Worm (Caenorhabditis elegans) whole organism, mixed stage, embryonic: Measurements from ENCODE around the gene srt-5.

ENCODE experiments used
- blmp-1 ChIP-seq: fragments of 150-350 bp; optimal IDR thresholded peaks from 2 replicates; lab custom pipeline; 2014; ENCODE audit warnings: missing biosample characterization, missing genetic modification characterization
- ceh-39 ChIP-seq: fragments of 150-350 bp; optimal IDR thresholded peaks from 2 replicates; lab custom pipeline; 2014; ENCODE audit warnings: missing biosample characterization, missing genetic modification characterization
- ceh-83 ChIP-seq: fragments of 200-800 bp; sonication (Bioruptor generic); optimal IDR thresholded peaks from 2 replicates; lab custom pipeline; 2018; ENCODE audit warnings: mild to moderate bottlenecking, missing genetic modification characterization, missing compliant biosample characterization
- cnd-1 ChIP-seq: fragments of 200-800 bp; sonication (Bioruptor generic); optimal IDR thresholded peaks from 2 replicates; lab custom pipeline; 2018; ENCODE audit warnings: mild to moderate bottlenecking, missing genetic modification characterization, missing compliant biosample characterization
- drap-1 ChIP-seq: fragments of 200-800 bp; sonication (Bioruptor generic); optimal IDR thresholded peaks from 3 replicates; lab custom pipeline; 2018; ENCODE audit warnings: mild to moderate bottlenecking, missing genetic modification characterization, missing compliant biosample characterization
- elt-1 ChIP-seq: sonication (generic microtip); optimal IDR thresholded peaks from 2 replicates; lab custom pipeline; 2017; ENCODE audit warnings: missing genetic modification characterization, mild to moderate bottlenecking, missing compliant biosample characterization, antibody characterized with exemption, moderate library complexity, borderline replicate concordance; ENCODE audit not compliant: insufficient read depth
- elt-3 ChIP-seq: fragments of 150-350 bp; optimal IDR thresholded peaks from 2 replicates; lab custom pipeline; 2014; ENCODE audit warnings: missing biosample characterization, missing genetic modification characterization
- flh-1 ChIP-seq: fragments of 200-800 bp; sonication (Bioruptor generic); optimal IDR thresholded peaks from 2 replicates; lab custom pipeline; 2018; ENCODE audit warnings: mild to moderate bottlenecking, missing genetic modification characterization, moderate library complexity, missing compliant biosample characterization
- ham-2 ChIP-seq: fragments of 200-800 bp; sonication (Bioruptor generic); optimal IDR thresholded peaks from 2 replicates; lab custom pipeline; 2018; ENCODE audit warnings: mild to moderate bottlenecking, missing genetic modification characterization, missing compliant biosample characterization
- hlh-1 ChIP-seq: fragments of 150-350 bp; optimal IDR thresholded peaks from 2 replicates; lab custom pipeline; 2014; ENCODE audit warnings: missing biosample characterization, missing genetic modification reagents, missing genetic modification characterization
- lin-13 ChIP-seq: fragments of 150-350 bp; optimal IDR thresholded peaks from 2 replicates; lab custom pipeline; 2014; ENCODE audit warnings: missing biosample characterization, missing genetic modification characterization
- lin-32 ChIP-seq: fragments of 200-800 bp; sonication (Bioruptor generic); optimal IDR thresholded peaks from 2 replicates; lab custom pipeline; 2018; ENCODE audit warnings: mild to moderate bottlenecking, missing genetic modification characterization, missing compliant biosample characterization
- lsy-2 ChIP-seq: fragments of 150-350 bp; optimal IDR thresholded peaks from 2 replicates; lab custom pipeline; 2014; ENCODE audit warnings: missing biosample characterization, missing genetic modification characterization
- mab-5 ChIP-seq: fragments of 150-350 bp; optimal IDR thresholded peaks from 2 replicates; lab custom pipeline; 2014; ENCODE audit warnings: missing biosample characterization, missing genetic modification characterization
- mep-1 ChIP-seq: fragments of 150-350 bp; optimal IDR thresholded peaks from 2 replicates; lab custom pipeline; 2017; ENCODE audit warnings: missing biosample characterization, missing genetic modification reagents, missing genetic modification characterization, inconsistent platforms
- nhr-12 ChIP-seq: fragments of 150-350 bp; optimal IDR thresholded peaks from 2 replicates; lab custom pipeline; 2014; ENCODE audit warnings: missing biosample characterization, missing genetic modification characterization
- nhr-2 ChIP-seq: fragments of 150-350 bp; optimal IDR thresholded peaks from 2 replicates; lab custom pipeline; 2014; ENCODE audit warnings: missing biosample characterization, missing genetic modification characterization
- nhr-28 ChIP-seq: fragments of 150-350 bp; optimal IDR thresholded peaks from 2 replicates; lab custom pipeline; 2014; ENCODE audit warnings: missing biosample characterization, missing genetic modification characterization
- nhr-76 ChIP-seq: sonication (generic microtip); optimal IDR thresholded peaks from 2 replicates; lab custom pipeline; 2017; ENCODE audit warnings: missing biosample characterization, missing genetic modification characterization
- snpc-4 ChIP-seq: fragments of 150-350 bp; optimal IDR thresholded peaks from 2 replicates; lab custom pipeline; 2014; ENCODE audit warnings: missing biosample characterization, missing genetic modification characterization
- sptf-1 ChIP-seq: sonication (generic microtip); optimal IDR thresholded peaks from 2 replicates; lab custom pipeline; 2017; ENCODE audit warnings: mild to moderate bottlenecking, missing genetic modification characterization, moderate library complexity, missing compliant biosample characterization
- unc-120 ChIP-seq: sonication (generic microtip); optimal IDR thresholded peaks from 2 replicates; lab custom pipeline; 2017; ENCODE audit warnings: missing genetic modification characterization, missing compliant biosample characterization; ENCODE audit not compliant: poor library complexity, severe bottlenecking
- unc-39 ChIP-seq: fragments of 150-350 bp; optimal IDR thresholded peaks from 2 replicates; lab custom pipeline; 2014; ENCODE audit warnings: missing biosample characterization, missing genetic modification characterization
- unc-62 ChIP-seq: fragments of 150-350 bp; optimal IDR thresholded peaks from 2 replicates; lab custom pipeline; 2014; ENCODE audit warnings: missing biosample characterization, missing genetic modification reagents, missing genetic modification characterization
- zip-8 ChIP-seq: fragments of 150-350 bp; optimal IDR thresholded peaks from 2 replicates; lab custom pipeline; 2014; ENCODE audit warnings: missing biosample characterization, missing genetic modification characterization
- ztf-11 ChIP-seq: fragments of 150-350 bp; optimal IDR thresholded peaks from 2 replicates; lab custom pipeline; 2014; ENCODE audit warnings: missing biosample characterization, missing genetic modification characterization

The srt-5 gene

ce11 chrV:3044837-3045236 lies 35.9 kb downstream of the srt-5 start, which contains the start of gene F59D6.1:
F59D6.1 (plus strand) TSS chrV:3045137.
- no peak for TF ChIP-seq elt-1 (tag; lab: Kevin White, UChicago)
- TF ChIP-seq ham-2 = no peak
- no peak for TF ChIP-seq blmp-1 (tag; lab: Kevin White, UChicago)
- TF ChIP-seq mep-1 (tag; lab: Kevin White, UChicago) = no peak
- TF ChIP-seq elt-3 (tag; lab: Kevin White, UChicago) = no peak
- TF ChIP-seq nhr-2 = no peak
- TF ChIP-seq snpc-4 (tag; lab: Kevin White, UChicago) = no peak
- no peak for TF ChIP-seq lsy-2
- TF ChIP-seq, all 35 proteins: peak for 0

ce11 chrV:3040930-3041329 lies 39.8 kb downstream of the srt-5 start:
- TF ChIP-seq lsy-2 = no peak
- TF ChIP-seq ham-2 = no peak
- TF ChIP-seq nhr-12 (tag; lab: Kevin White, UChicago) = no peak
- no peak for TF ChIP-seq zip-8
- TF ChIP-seq blmp-1 (tag; lab: Kevin White, UChicago) = no peak
- no peak for TF ChIP-seq nhr-28
- no peak for TF ChIP-seq drap-1 (GFP tag; lab: Kevin White, UChicago)
- TF ChIP-seq unc-39 (tag; lab: Kevin White, UChicago) = no peak
- no peak for TF ChIP-seq elt-1 (tag; lab: Kevin White, UChicago)
- TF ChIP-seq mab-5 (tag; lab: Kevin White, UChicago) = no peak

ce11 chrV:3039282-3039681 lies 41.4 kb downstream of the srt-5 start, which contains the start of gene chpf-2:
chpf-2 (minus strand) TSS chrV:3039382.
- TF ChIP-seq ceh-39 (tag; lab: Kevin White, UChicago) (no peak), drap-1 (GFP tag; lab: Kevin White, UChicago) (no peak), ham-2 (no peak), lin-32 (GFP tag; lab: Kevin White, UChicago) (no peak), snpc-4 (tag; lab: Kevin White, UChicago) (no peak), ceh-83 (no peak), flh-1 (GFP tag; lab: Kevin White, UChicago) (no peak), hlh-1 (tag; lab: Kevin White, UChicago) (no peak)

ce11 chrV:3038058-3038457 lies 42.6 kb downstream of the srt-5 start:
- TF ChIP-seq ztf-11 (tag; lab: Kevin White, UChicago) (no peak), blmp-1 (tag; lab: Kevin White, UChicago) (no peak), nhr-28 (no peak), nhr-76 (no peak), cnd-1 (no peak), mep-1 (tag; lab: Kevin White, UChicago) (no peak), sptf-1 (no peak), snpc-4 (tag; lab: Kevin White, UChicago) (no peak), mab-5 (tag; lab: Kevin White, UChicago) (no peak)

ce11 chrV:3034236-3034635 lies 46.5 kb downstream of the srt-5 start, which contains the start of gene srw-8:
srw-8 (minus strand) TSS chrV:3034336.
- TF ChIP-seq unc-62 (GFP tag; lab: Kevin White, UChicago) = no peak
- no peak for TF ChIP-seq lin-13
- TF ChIP-seq unc-120 (tag; lab: Kevin White, UChicago) = no peak
- TF ChIP-seq lsy-2 = no peak
- TF ChIP-seq unc-39 (tag; lab: Kevin White, UChicago) = no peak

ce11 chrV:3032343-3032742 lies 48.3 kb downstream of the srt-5 start, which contains the start of gene irld-38:
irld-38 (minus strand) TSS chrV:3032443.
- no peak for TF ChIP-seq lsy-2
